Fruit fly (Drosophila melanogaster): ENCODE measurements around the gene CG13907.

CG13907 gene

dm6 chr3L:887423-888097, 5.7 kb upstream of the CG13907 start (continued):
- TF ChIP-seq HLHmδ (GFP tag; optimal IDR thresholded peaks at IDR 0.05) (peak; percentile 21), insv (GFP tag; optimal IDR thresholded peaks at IDR 0.05) (no peak), CG3163 (GFP tag; optimal IDR thresholded peaks at IDR 0.05) (no peak), E2f1 (GFP tag; IDR thresholded peaks at IDR 0.05) (no peak), D19A (tag; optimal IDR thresholded peaks at IDR 0.05) (no peak), CG2889 (GFP tag; IDR thresholded peaks at IDR 0.05) (no peak), pros (GFP tag; optimal IDR thresholded peaks at IDR 0.05) (peak; percentile 12), Hr39 (optimal IDR thresholded peaks at IDR 0.05) (no peak), B-H2 (GFP tag; optimal IDR thresholded peaks at IDR 0.05) (no peak), ase (GFP tag; IDR thresholded peaks at IDR 0.05) (no peak), amos (GFP tag; IDR thresholded peaks at IDR 0.05; ENCODE audit: partially characterized antibody) (no peak), CG9727 (GFP tag; optimal IDR thresholded peaks at IDR 0.05) (peak; percentile 34), gfzf (GFP tag; optimal IDR thresholded peaks at IDR 0.05) (no peak), bab2 (GFP tag; optimal IDR thresholded peaks at IDR 0.05) (no peak)

- TF ChIP-seq Bgb (GFP tag; IDR thresholded peaks at IDR 0.05; ENCODE audit: partially characterized antibody) (no peak), Taf1 (GFP tag; IDR thresholded peaks at IDR 0.05) (no peak), Vsx1 (GFP tag; optimal IDR thresholded peaks at IDR 0.05) (no peak), CG2678 (tag; optimal IDR thresholded peaks at IDR 0.05) (peak; percentile 11), Doc2 (GFP tag; IDR thresholded peaks at IDR 0.05) (no peak), CG13894 (tag; optimal IDR thresholded peaks at IDR 0.05) (peak; percentile 19), ATbp (GFP tag; optimal IDR thresholded peaks at IDR 0.05) (no peak), PHDP (tag; optimal IDR thresholded peaks at IDR 0.05) (peak; percentile 19), dmrt99B (tag; optimal IDR thresholded peaks at IDR 0.05) (no peak), Rx (GFP tag; IDR thresholded peaks at IDR 0.05) (no peak), CG3163 (GFP tag; optimal IDR thresholded peaks at IDR 0.05) (no peak), exex (tag; optimal IDR thresholded peaks at IDR 0.05) (peak; percentile 66), CG7963 (GFP tag; IDR thresholded peaks at IDR 0.05; ENCODE audit: partially characterized antibody) (no peak), B-H1 (GFP tag; IDR thresholded peaks at IDR 0.05) (no peak), D19A (tag; optimal IDR thresholded peaks at IDR 0.05) (no peak), D19B (GFP tag; optimal IDR thresholded peaks at IDR 0.05) (no peak), Dad (GFP tag; optimal IDR thresholded peaks at IDR 0.05) (no peak), sd (tag; optimal IDR thresholded peaks at IDR 0.05) (peak; percentile 90), Fer2 (tag; optimal IDR thresholded peaks at IDR 0.05) (no peak), CG7357 (GFP tag; IDR thresholded peaks at IDR 0.05) (no peak), Ravus (GFP tag; IDR thresholded peaks at IDR 0.05) (no peak), nom (GFP tag; optimal IDR thresholded peaks at IDR 0.05) (no peak), CG8359 (GFP tag; optimal IDR thresholded peaks at IDR 0.05; ENCODE audit: borderline replicate concordance) (no peak), Dip2 (GFP tag; IDR thresholded peaks at IDR 0.05) (no peak), CG12659 (GFP tag; optimal IDR thresholded peaks at IDR 0.05) (no peak), sug (tag; optimal IDR thresholded peaks at IDR 0.05) (peak; percentile 20), sens (GFP tag) (peak; percentile 8), CG12769 (tag; optimal IDR thresholded peaks at IDR 0.05) (peak; percentile 8), Atf6 (GFP tag; IDR thresholded peaks at IDR 0.05) (no peak), CG14710 (tag; optimal IDR thresholded peaks at IDR 0.05) (no peak), Camta (GFP tag; optimal IDR thresholded peaks at IDR 0.05) (no peak), CG34376 (GFP tag; optimal IDR thresholded peaks at IDR 0.05) (peak; percentile 56), CG11504 (tag; optimal IDR thresholded peaks at IDR 0.05) (no peak), lola (GFP tag; optimal IDR thresholded peaks at IDR 0.05) (no peak), sisA (GFP tag; IDR thresholded peaks at IDR 0.05) (no peak), CG30403 (GFP tag; optimal IDR thresholded peaks at IDR 0.05) (no peak)
These were observed 3.9 kb upstream of the CG13907 start for dm6 chr3L:885624-886257.
